Worm (Caenorhabditis elegans) whole organism, late embryonic: Measurements from ENCODE around the gene slcr-46.1.
A peak's percentile ranks its signal among the peaks of the same experiment; 100 is the strongest.

Source experiments
- C08G9.2 ChIP-seq: sonication (generic microtip); optimal IDR thresholded peaks from 2 replicates; lab custom pipeline; 2016; ENCODE audit warnings: mild to moderate bottlenecking, missing genetic modification characterization, moderate library complexity, missing compliant biosample characterization
- K02D7.2 ChIP-seq: sonication (generic microtip); optimal IDR thresholded peaks from 2 replicates; lab custom pipeline; 2017; ENCODE audit warnings: mild to moderate bottlenecking, missing genetic modification characterization, missing compliant biosample characterization
- K09A11.1 ChIP-seq: sonication (generic microtip); optimal IDR thresholded peaks from 2 replicates; lab custom pipeline; 2017; ENCODE audit warnings: antibody characterized with exemption, mild to moderate bottlenecking, missing genetic modification characterization, missing compliant biosample characterization; ENCODE audit not compliant: insufficient read depth
- Y22D7AL.16 ChIP-seq: sonication (generic microtip); optimal IDR thresholded peaks from 2 replicates; lab custom pipeline; 2016; ENCODE audit warnings: missing genetic modification characterization, missing compliant biosample characterization
- ahr-1 ChIP-seq: sonication (generic microtip); optimal IDR thresholded peaks from 2 replicates; lab custom pipeline; 2016; ENCODE audit warnings: missing genetic modification characterization, missing compliant biosample characterization
- ama-1 ChIP-seq: fragments of 150-350 bp; optimal IDR thresholded peaks from 2 replicates; lab custom pipeline; 2014
- ceh-14 ChIP-seq: sonication (generic microtip); optimal IDR thresholded peaks from 2 replicates; lab custom pipeline; 2016; ENCODE audit warnings: missing genotype, missing genetic modification characterization, missing compliant biosample characterization
- ceh-18 ChIP-seq: sonication (generic microtip); optimal IDR thresholded peaks from 2 replicates; lab custom pipeline; 2016; ENCODE audit warnings: missing genetic modification characterization, missing compliant biosample characterization
- ceh-19 ChIP-seq: fragments of 200-800 bp; sonication (Bioruptor generic); optimal IDR thresholded peaks from 2 replicates; lab custom pipeline; 2018; ENCODE audit warnings: mild to moderate bottlenecking, missing genetic modification characterization, missing compliant biosample characterization
- ceh-2 ChIP-seq: sonication (generic microtip); optimal IDR thresholded peaks from 2 replicates; lab custom pipeline; 2016; ENCODE audit warnings: missing genotype, missing genetic modification characterization, missing compliant biosample characterization
- ceh-22 ChIP-seq: sonication (generic microtip); optimal IDR thresholded peaks from 2 replicates; lab custom pipeline; 2017; ENCODE audit warnings: missing biosample characterization, missing genetic modification characterization
- ceh-24 ChIP-seq: sonication (generic microtip); optimal IDR thresholded peaks from 2 replicates; lab custom pipeline; 2016; ENCODE audit warnings: mild to moderate bottlenecking, missing genetic modification characterization, missing compliant biosample characterization
- ceh-34 ChIP-seq: sonication (generic microtip); optimal IDR thresholded peaks from 2 replicates; lab custom pipeline; 2016; ENCODE audit warnings: mild to moderate bottlenecking, missing genetic modification characterization, missing compliant biosample characterization
- ceh-45 ChIP-seq: fragments of 200-800 bp; sonication (Bioruptor generic); IDR thresholded peaks from 2 replicates; pipeline ENCODE4 v1.3.6; 2022; ENCODE audit warnings: missing genetic modification reagents, missing genetic modification characterization, missing compliant biosample characterization
- ceh-48 ChIP-seq: sonication (generic microtip); optimal IDR thresholded peaks from 2 replicates; lab custom pipeline; 2016; ENCODE audit warnings: missing genetic modification characterization, inconsistent platforms, missing compliant biosample characterization
- ceh-6 ChIP-seq: fragments of 200-800 bp; sonication (Bioruptor generic); optimal IDR thresholded peaks from 2 replicates; lab custom pipeline; 2018; ENCODE audit warnings: mild to moderate bottlenecking, missing genetic modification characterization, missing compliant biosample characterization
- che-1 ChIP-seq: sonication (generic microtip); optimal IDR thresholded peaks from 2 replicates; lab custom pipeline; 2016; ENCODE audit warnings: mild to moderate bottlenecking, missing genetic modification characterization, missing compliant biosample characterization
- dmd-4 ChIP-seq: sonication (generic microtip); optimal IDR thresholded peaks from 2 replicates; lab custom pipeline; 2016; ENCODE audit warnings: borderline replicate concordance, missing genetic modification characterization, missing compliant biosample characterization
- dve-1 ChIP-seq: sonication (generic microtip); optimal IDR thresholded peaks from 2 replicates; lab custom pipeline; 2017; ENCODE audit warnings: antibody characterized with exemption, mild to moderate bottlenecking, missing genetic modification characterization, missing compliant biosample characterization
- elt-2 ChIP-seq: sonication (generic microtip); optimal IDR thresholded peaks from 2 replicates; lab custom pipeline; 2016; ENCODE audit warnings: missing genetic modification reagents, missing genetic modification characterization, missing compliant biosample characterization
- elt-4 ChIP-seq: sonication (generic microtip); optimal IDR thresholded peaks from 2 replicates; lab custom pipeline; 2016; ENCODE audit warnings: missing genetic modification characterization, missing compliant biosample characterization
- ets-4 ChIP-seq: sonication (generic microtip); optimal IDR thresholded peaks from 2 replicates; lab custom pipeline; 2016; ENCODE audit warnings: missing genetic modification characterization, missing compliant biosample characterization
- eyg-1 ChIP-seq: sonication (generic microtip); optimal IDR thresholded peaks from 2 replicates; lab custom pipeline; 2016; ENCODE audit warnings: missing genotype, missing genetic modification characterization, missing compliant biosample characterization
- fax-1 ChIP-seq: sonication (generic microtip); optimal IDR thresholded peaks from 2 replicates; lab custom pipeline; 2016; ENCODE audit warnings: missing genotype, missing genetic modification characterization, missing compliant biosample characterization
- fkh-6 ChIP-seq: sonication (generic microtip); optimal IDR thresholded peaks from 2 replicates; lab custom pipeline; 2016; ENCODE audit warnings: missing genetic modification characterization, missing compliant biosample characterization
- gmeb-2 ChIP-seq: sonication (generic microtip); optimal IDR thresholded peaks from 2 replicates; lab custom pipeline; 2016; ENCODE audit warnings: missing genetic modification characterization, inconsistent platforms, missing compliant biosample characterization
- hlh-15 ChIP-seq: sonication (generic microtip); optimal IDR thresholded peaks from 2 replicates; lab custom pipeline; 2016; ENCODE audit warnings: missing genetic modification characterization, missing compliant biosample characterization
- hlh-30 ChIP-seq: sonication (generic microtip); optimal IDR thresholded peaks from 2 replicates; lab custom pipeline; 2017; ENCODE audit warnings: antibody characterized with exemption, missing genetic modification characterization, missing compliant biosample characterization; ENCODE audit not compliant: insufficient read depth
- hlh-6 ChIP-seq: sonication (generic microtip); optimal IDR thresholded peaks from 2 replicates; lab custom pipeline; 2016; ENCODE audit warnings: missing genotype, missing genetic modification characterization, missing compliant biosample characterization
- hlh-8 ChIP-seq: sonication (generic microtip); optimal IDR thresholded peaks from 2 replicates; lab custom pipeline; 2016; ENCODE audit warnings: missing genotype, missing genetic modification characterization, missing compliant biosample characterization
- nfya-1 ChIP-seq: sonication (generic microtip); optimal IDR thresholded peaks from 2 replicates; lab custom pipeline; 2017; ENCODE audit warnings: missing genetic modification characterization, mild to moderate bottlenecking, missing compliant biosample characterization, antibody characterized with exemption, moderate library complexity
- nhr-11 ChIP-seq: fragments of 150-350 bp; optimal IDR thresholded peaks from 2 replicates; lab custom pipeline; 2014; ENCODE audit warnings: missing biosample characterization, missing genetic modification characterization
- npax-4 ChIP-seq: sonication (generic microtip); optimal IDR thresholded peaks from 2 replicates; lab custom pipeline; 2016; ENCODE audit warnings: missing genetic modification characterization, missing compliant biosample characterization
- odd-2 ChIP-seq: sonication (generic microtip); optimal IDR thresholded peaks from 2 replicates; lab custom pipeline; 2017; ENCODE audit warnings: antibody characterized with exemption, mild to moderate bottlenecking, missing genetic modification characterization, missing compliant biosample characterization
- pag-3 ChIP-seq: sonication (generic microtip); optimal IDR thresholded peaks from 2 replicates; lab custom pipeline; 2016; ENCODE audit warnings: missing compliant biosample characterization, missing genetic modification characterization, borderline replicate concordance
- pat-9 ChIP-seq: fragments of 200-800 bp; sonication (Bioruptor generic); optimal IDR thresholded peaks from 2 replicates; lab custom pipeline; 2018; ENCODE audit warnings: mild to moderate bottlenecking, missing genetic modification characterization, moderate library complexity, missing compliant biosample characterization
- pax-1 ChIP-seq: fragments of 150-350 bp; optimal IDR thresholded peaks from 2 replicates; lab custom pipeline; 2014; ENCODE audit warnings: missing biosample characterization, missing genetic modification characterization
- pha-2 ChIP-seq: sonication (generic microtip); optimal IDR thresholded peaks from 2 replicates; lab custom pipeline; 2017; ENCODE audit warnings: mild to moderate bottlenecking, missing genetic modification characterization, missing compliant biosample characterization
- pha-4 ChIP-seq: fragments of 150-350 bp; optimal IDR thresholded peaks from 2 replicates; lab custom pipeline; 2018; ENCODE audit warnings: missing biosample characterization, missing genetic modification reagents, missing genetic modification characterization
- pros-1 ChIP-seq: fragments of 150-350 bp; optimal IDR thresholded peaks from 2 replicates; lab custom pipeline; 2014; ENCODE audit warnings: missing biosample characterization, missing genetic modification reagents, missing genetic modification characterization
- ref-2 ChIP-seq: sonication (generic microtip); optimal IDR thresholded peaks from 2 replicates; lab custom pipeline; 2016; ENCODE audit warnings: missing genetic modification characterization, missing compliant biosample characterization
- sdc-2 ChIP-seq: sonication (generic microtip); optimal IDR thresholded peaks from 2 replicates; lab custom pipeline; 2016; ENCODE audit warnings: missing genotype, missing genetic modification characterization, missing compliant biosample characterization
- sox-2 ChIP-seq: fragments of 200-800 bp; sonication (Bioruptor generic); IDR thresholded peaks from 2 replicates; pipeline ENCODE4 v1.3.6; 2022; ENCODE audit warnings: missing genetic modification reagents, missing genetic modification characterization, missing compliant biosample characterization
- sox-4 ChIP-seq: sonication (generic microtip); optimal IDR thresholded peaks from 2 replicates; lab custom pipeline; 2017; ENCODE audit warnings: mild to moderate bottlenecking, missing genetic modification characterization, inconsistent platforms, missing compliant biosample characterization
- tbx-7 ChIP-seq: sonication (generic microtip); optimal IDR thresholded peaks from 2 replicates; lab custom pipeline; 2016; ENCODE audit warnings: missing genotype, missing genetic modification characterization, missing compliant biosample characterization
- unc-3 ChIP-seq, 2 experiments: fragments of 200-800 bp in 1 of 2; sonication (Bioruptor generic) in 1 of 2; sonication (generic microtip) in 1 of 2; conservative IDR thresholded peaks in 1 of 2; optimal IDR thresholded peaks in 1 of 2; 2 replicates each; pipeline versions ENCODE4 v1.3.6 to Lab custom; 2016 to 2022; ENCODE audit warnings: missing compliant biosample characterization in 2 of 2, missing genetic modification characterization in 2 of 2, missing genetic modification reagents in 1 of 2
- unc-86 ChIP-seq: sonication (generic microtip); optimal IDR thresholded peaks from 2 replicates; lab custom pipeline; 2016; ENCODE audit warnings: missing genetic modification characterization, missing compliant biosample characterization
- zip-5 ChIP-seq: sonication (generic microtip); optimal IDR thresholded peaks from 2 replicates; lab custom pipeline; 2016; ENCODE audit warnings: missing genetic modification characterization, missing compliant biosample characterization
- ztf-16 ChIP-seq: sonication (generic microtip); optimal IDR thresholded peaks from 2 replicates; lab custom pipeline; 2017; ENCODE audit warnings: missing genetic modification characterization, missing compliant biosample characterization

slcr-46.1 gene

DNA sequence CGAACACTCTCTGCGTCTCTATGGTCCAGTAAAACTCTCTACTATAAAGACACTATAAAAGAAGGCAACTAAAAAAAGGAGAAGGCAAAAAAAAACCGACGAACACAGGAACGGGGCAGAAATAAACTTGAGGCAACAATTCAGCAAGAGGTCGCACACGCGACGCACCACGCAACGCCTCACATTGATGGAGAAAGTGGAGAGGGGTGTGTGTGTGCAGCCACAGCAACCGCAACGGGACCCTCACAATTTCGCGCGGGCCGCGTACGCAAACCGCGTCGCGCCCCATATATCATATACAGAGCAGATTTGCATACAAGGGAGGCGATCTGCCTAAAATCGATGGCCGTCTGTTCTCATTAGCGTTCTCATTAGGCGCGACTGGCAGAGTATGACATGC lies 15.3 kb upstream of the slcr-46.1 start (continued):
- TF ChIP-seq pat-9 (tag; lab: Kevin White, UChicago), result no peak
- TF ChIP-seq sdc-2 (tag; lab: Kevin White, UChicago), result peak; percentile 61
- no peak for TF ChIP-seq ahr-1 (tag; lab: Kevin White, UChicago)
- no peak for TF ChIP-seq pros-1 (tag; lab: Kevin White, UChicago)
- no peak for TF ChIP-seq ceh-6
- no peak for TF ChIP-seq nfya-1 (tag; lab: Kevin White, UChicago)
- TF ChIP-seq ref-2 (tag; lab: Kevin White, UChicago), result peak; percentile 49
- TF ChIP-seq ceh-48, result peak; percentile 63
- TF ChIP-seq zip-5 (tag; lab: Kevin White, UChicago), result no peak
- no peak for TF ChIP-seq unc-86 (tag; lab: Kevin White, UChicago)
- no peak for TF ChIP-seq pag-3 (tag; lab: Kevin White, UChicago)
- peak; percentile 7 for TF ChIP-seq fkh-6 (tag; lab: Kevin White, UChicago)
- TF ChIP-seq ceh-22 (tag; lab: Kevin White, UChicago), result no peak
- no peak for TF ChIP-seq odd-2 (tag; lab: Kevin White, UChicago)
- no peak for TF ChIP-seq ets-4 (tag; lab: Kevin White, UChicago)
- TF ChIP-seq fax-1, result peak; percentile 18
- TF ChIP-seq gmeb-2, result no peak
- no peak for TF ChIP-seq K02D7.2 (tag; lab: Kevin White, UChicago)
- TF ChIP-seq ceh-24, result no peak
- peak; percentile 22 for TF ChIP-seq ceh-18
- no peak for TF ChIP-seq pha-2 (tag; lab: Kevin White, UChicago)
- TF ChIP-seq nhr-11 (tag; lab: Kevin White, UChicago), result no peak
- no peak for TF ChIP-seq K09A11.1
- no peak for TF ChIP-seq pax-1 (tag; lab: Kevin White, UChicago)
- TF ChIP-seq eyg-1, result peak; percentile 38
- TF ChIP-seq Y22D7AL.16, result no peak
- TF ChIP-seq ceh-34 (tag; lab: Kevin White, UChicago), result peak; percentile 81
- no peak for TF ChIP-seq elt-4
- TF ChIP-seq sox-2 (GFP tag; lab: Robert Waterston, UW), result no peak
- TF ChIP-seq ceh-19, result peak; percentile 47
- TF ChIP-seq hlh-6, result peak; percentile 70
- no peak for TF ChIP-seq ama-1 (lab: Kevin White, UChicago)
- peak; percentile 2 for TF ChIP-seq sox-4 (tag; lab: Kevin White, UChicago)
- TF ChIP-seq hlh-30 (tag; lab: Kevin White, UChicago), result peak; percentile 3
- TF ChIP-seq dve-1 (tag; lab: Kevin White, UChicago), result no peak
- peak; percentile 38 for TF ChIP-seq C08G9.2 (tag; lab: Kevin White, UChicago)
- TF ChIP-seq npax-4 (tag; lab: Kevin White, UChicago), result no peak
- no peak for TF ChIP-seq hlh-15 (tag; lab: Kevin White, UChicago)
- peak; percentile 38 for TF ChIP-seq ceh-14
- TF ChIP-seq ceh-45 (GFP tag; lab: Robert Waterston, UW), result no peak
- TF ChIP-seq pha-4 (tag; lab: Kevin White, UChicago), result no peak
- TF ChIP-seq dmd-4 (tag; lab: Kevin White, UChicago), result no peak
- TF ChIP-seq unc-3 (GFP tag; conservative IDR thresholded peaks at IDR 0.05; lab: Robert Waterston, UW), result no peak
- peak; percentile 9 for TF ChIP-seq unc-3 (tag; optimal IDR thresholded peaks at IDR 0.05; lab: Kevin White, UChicago)
- peak; percentile 32 for TF ChIP-seq che-1 (tag; lab: Kevin White, UChicago)

DNA sequence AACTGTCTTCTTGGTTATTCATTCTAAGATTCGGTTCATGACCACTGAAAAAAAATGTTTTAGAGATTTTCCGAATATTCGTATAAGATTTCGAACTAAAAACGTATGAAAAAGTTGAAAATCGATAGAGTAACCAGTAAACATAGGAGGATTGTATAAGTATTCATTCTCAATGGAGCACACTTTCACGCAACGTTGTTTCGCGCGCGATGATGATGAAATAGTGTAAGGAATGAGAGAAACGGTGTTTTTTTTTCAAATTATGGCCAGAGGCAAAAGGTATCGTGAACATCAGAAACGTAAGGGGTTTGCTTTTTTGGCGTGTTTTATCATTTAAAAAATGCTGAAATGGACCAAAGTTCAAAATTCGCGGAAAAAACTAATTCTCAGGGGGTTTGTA lies 12.6 kb upstream of the slcr-46.1 start, which contains the start of gene pqn-65:
Gene pqn-65, minus strand, starts transcription at position 54 of the 400 bp plus-strand sequence.
- TF ChIP-seq ets-4 (tag; lab: Kevin White, UChicago), result no peak
- no peak for TF ChIP-seq pha-4 (tag; lab: Kevin White, UChicago)
- TF ChIP-seq gmeb-2, result no peak
- no peak for TF ChIP-seq tbx-7
- no peak for TF ChIP-seq ztf-16
- TF ChIP-seq ceh-14, result no peak
- TF ChIP-seq hlh-8 (tag; lab: Kevin White, UChicago), result no peak
- no peak for TF ChIP-seq sox-4 (tag; lab: Kevin White, UChicago)
- no peak for TF ChIP-seq elt-2 (tag; lab: Kevin White, UChicago)
- TF ChIP-seq ceh-2, result no peak
- no peak for TF ChIP-seq dmd-4 (tag; lab: Kevin White, UChicago)
- TF ChIP-seq, all 69 proteins: peak for 0
